Worm (Caenorhabditis elegans): ENCODE data around the gene glit-1.

ce11 chrX:4705666-4706065, 6.4 kb upstream of the glit-1 start:
- no peak for TF ChIP-seq snpc-1.2 (GFP tag; IDR thresholded peaks at IDR 0.05)
- TF ChIP-seq ZK337.2 (GFP tag; IDR thresholded peaks at IDR 0.05), result no peak
- no peak for TF ChIP-seq pha-4 (GFP tag; IDR thresholded peaks at IDR 0.05)
- no peak for TF ChIP-seq pha-4 (tag; optimal IDR thresholded peaks at IDR 0.05)
- no peak for TF ChIP-seq unc-62 (GFP tag; optimal IDR thresholded peaks at IDR 0.05 in 1 of 2)
- TF ChIP-seq unc-62 (tag; optimal IDR thresholded peaks at IDR 0.05), result no peak
- no peak for TF ChIP-seq lim-7 (GFP tag; IDR thresholded peaks at IDR 0.05)
- TF ChIP-seq nhr-77 (tag; optimal IDR thresholded peaks at IDR 0.05), result no peak
- no peak for TF ChIP-seq snpc-4 (tag; optimal IDR thresholded peaks at IDR 0.05)
- TF ChIP-seq daf-16 (GFP tag; optimal IDR thresholded peaks at IDR 0.05), result no peak
- no peak for TF ChIP-seq daf-16 (tag; optimal IDR thresholded peaks at IDR 0.05)
- TF ChIP-seq mdl-1 (tag; optimal IDR thresholded peaks at IDR 0.05), result no peak
- no peak for TF ChIP-seq mep-1 (tag; optimal IDR thresholded peaks at IDR 0.05)

Data from whole organism, L4 larva.